Fruit fly (Drosophila melanogaster): ENCODE measurements around the gene CG31140.

DNA sequence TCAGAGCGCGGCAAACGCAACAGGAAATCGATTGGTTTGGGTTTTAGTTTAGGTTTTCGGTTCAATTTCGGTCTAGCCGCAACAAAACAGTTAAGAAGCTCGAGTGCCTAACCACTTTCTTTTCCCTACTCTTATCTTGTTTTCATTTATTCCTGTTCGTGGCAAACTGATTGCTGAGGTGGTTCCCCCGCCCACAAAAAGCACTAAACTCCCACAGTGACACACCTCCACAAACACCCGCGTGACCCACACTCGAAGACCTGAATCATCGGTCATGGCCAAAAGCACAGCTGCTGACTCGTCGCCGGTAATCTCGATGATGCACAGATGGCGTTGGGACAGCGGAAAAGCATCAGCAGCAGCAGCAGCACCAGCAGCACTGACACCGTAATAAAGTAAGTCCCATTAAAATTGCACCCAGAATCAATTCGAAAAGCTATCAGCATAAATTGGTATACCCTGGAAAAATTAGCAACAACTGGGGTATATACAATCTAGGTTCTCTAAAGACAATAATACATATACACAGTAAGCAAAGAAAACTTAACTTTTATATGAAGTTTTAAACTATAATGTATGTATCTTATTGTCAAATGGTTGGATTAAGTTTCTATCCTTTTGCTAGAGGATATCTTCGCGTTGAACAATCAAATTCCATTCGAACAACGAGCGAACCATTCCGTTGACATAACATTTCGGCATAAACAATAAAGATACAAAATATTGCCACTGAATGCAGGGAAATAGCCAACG, 62.9 kb downstream of the CG31140 start:
- TF ChIP-seq Lpt (GFP tag; optimal IDR thresholded peaks at IDR 0.05) = no peak
- no peak for TF ChIP-seq CG10669 (GFP tag; optimal IDR thresholded peaks at IDR 0.05)
- TF ChIP-seq CG1621 (tag; optimal IDR thresholded peaks at IDR 0.05) = no peak
- no peak for TF ChIP-seq CG8632 (GFP tag; optimal IDR thresholded peaks at IDR 0.05)
- TF ChIP-seq net (GFP tag; optimal IDR thresholded peaks at IDR 0.05) = no peak
- TF ChIP-seq Eip75B (GFP tag; optimal IDR thresholded peaks at IDR 0.05) = peak; percentile 0
- TF ChIP-seq CG16779 (tag; optimal IDR thresholded peaks at IDR 0.05) = no peak
